Fruit fly (Drosophila melanogaster): ENCODE data around the gene FarO.

- no peak for TF ChIP-seq EcR (GFP tag; optimal IDR thresholded peaks at IDR 0.05)
- no peak for TF ChIP-seq usp (GFP tag; optimal IDR thresholded peaks at IDR 0.05)
Observed at dm6 chrX:2155868-2156267, 47.8 kb downstream of the FarO start.

Data from whole organism.